Fruit fly (Drosophila melanogaster): ENCODE data around the gene RpS13.

RpS13 gene

DNA sequence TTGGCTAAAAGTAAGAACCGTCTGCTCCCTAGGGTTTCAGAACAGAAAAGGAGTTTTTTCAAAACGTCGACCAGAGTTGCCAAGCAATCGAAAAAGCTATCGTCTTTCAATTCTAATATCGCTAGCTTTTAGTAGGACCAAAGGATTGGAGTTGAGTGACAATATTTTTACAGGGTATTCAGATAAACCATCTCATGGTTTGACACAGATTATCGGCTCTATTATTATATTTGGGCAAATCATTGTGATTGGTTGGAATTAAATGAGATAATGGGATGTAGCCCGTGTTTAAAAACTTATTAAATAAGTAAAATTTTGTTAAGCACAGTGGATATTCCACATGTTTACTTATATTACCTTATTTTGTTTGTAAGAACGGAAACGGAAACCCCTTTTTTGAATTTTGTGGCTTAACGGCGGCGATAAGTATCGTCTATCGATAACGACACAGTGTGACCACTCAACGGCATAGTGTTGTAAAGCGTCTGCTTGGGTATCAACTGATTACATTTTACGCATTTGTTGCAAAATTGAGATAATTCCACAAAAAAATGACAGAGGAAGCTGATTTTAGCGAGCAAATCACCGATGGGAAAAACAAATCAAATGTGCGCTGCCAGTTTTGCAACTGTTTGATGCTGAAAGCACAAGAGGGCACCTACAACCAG is 44.5 kb downstream of the RpS13 start, which contains the start of the genes mtsh and strat:
Gene mtsh, minus strand, starts transcription at position 51 of the 668 bp plus-strand sequence.
Gene strat, plus strand, starts transcription at position 471 of the 668 bp plus-strand sequence.
- no peak for TF ChIP-seq insv (optimal IDR thresholded peaks at IDR 0.05)
- no peak for TF ChIP-seq psq (optimal IDR thresholded peaks at IDR 0.05)
- TF ChIP-seq ttk (optimal IDR thresholded peaks at IDR 0.05): no peak
- TF ChIP-seq Sin3A (optimal IDR thresholded peaks at IDR 0.05): no peak
- TF ChIP-seq Myc (optimal IDR thresholded peaks at IDR 0.05): no peak
- no peak for TF ChIP-seq h (optimal IDR thresholded peaks at IDR 0.05)

Measured in Kc167 (cell line).